Worm (Caenorhabditis elegans) whole organism, young adult: ENCODE measurements around the gene ZK402.2.

Experiments
- B0035.1 ChIP-seq: sonication (generic microtip); optimal IDR thresholded peaks from 2 replicates; lab custom pipeline; 2016; ENCODE audit warnings: missing genetic modification characterization, mild to moderate bottlenecking, missing compliant biosample characterization, missing genotype, missing genetic modification reagents
- C06A6.2 ChIP-seq: fragments of 200-800 bp; sonication (Bioruptor generic); conservative IDR thresholded peaks from 2 replicates; pipeline ENCODE4 v1.3.6; 2022; ENCODE audit warnings: missing genetic modification characterization, missing compliant biosample characterization
- C17E4.6 ChIP-seq: fragments of 200-800 bp; sonication (Bioruptor generic); IDR thresholded peaks from 2 replicates; pipeline ENCODE4 v1.3.6; 2022; ENCODE audit warnings: missing genetic modification reagents, missing genetic modification characterization, missing compliant biosample characterization
- F23B12.7 ChIP-seq: sonication (generic microtip); optimal IDR thresholded peaks from 2 replicates; lab custom pipeline; 2017; ENCODE audit warnings: missing genetic modification characterization, mild to moderate bottlenecking, missing compliant biosample characterization, antibody characterized with exemption, moderate library complexity; ENCODE audit not compliant: insufficient read depth
- F49E8.2 ChIP-seq: sonication (generic microtip); optimal IDR thresholded peaks from 3 replicates; lab custom pipeline; 2017; ENCODE audit warnings: missing genetic modification characterization, mild to moderate bottlenecking, missing compliant biosample characterization, antibody characterized with exemption, moderate library complexity; ENCODE audit not compliant: insufficient read depth
- F52B5.7 ChIP-seq: sonication (generic microtip); optimal IDR thresholded peaks from 2 replicates; lab custom pipeline; 2016; ENCODE audit warnings: mild to moderate bottlenecking, missing genetic modification characterization, missing compliant biosample characterization
- F55B11.4 ChIP-seq: sonication (generic microtip); optimal IDR thresholded peaks from 2 replicates; lab custom pipeline; 2016; ENCODE audit warnings: missing compliant biosample characterization, missing genetic modification characterization, borderline replicate concordance; ENCODE audit not compliant: insufficient read depth
- F57C9.4 ChIP-seq: sonication (generic microtip); optimal IDR thresholded peaks from 2 replicates; lab custom pipeline; 2017; ENCODE audit warnings: mild to moderate bottlenecking, missing genetic modification characterization, missing compliant biosample characterization
- Y56A3A.18 ChIP-seq: fragments of 200-800 bp; sonication (Bioruptor generic); IDR thresholded peaks from 2 replicates; pipeline ENCODE4 v1.3.6; 2022; ENCODE audit warnings: missing genetic modification reagents, missing genetic modification characterization, missing compliant biosample characterization
- Y67H2A.10 ChIP-seq: fragments of 200-800 bp; sonication (Bioruptor generic); conservative IDR thresholded peaks from 2 replicates; pipeline ENCODE4 v1.3.6; 2022; ENCODE audit warnings: missing genetic modification reagents, missing genetic modification characterization, missing compliant biosample characterization
- ZK185.1 ChIP-seq: sonication (generic microtip); optimal IDR thresholded peaks from 2 replicates; lab custom pipeline; 2016; ENCODE audit warnings: mild to moderate bottlenecking, missing genetic modification characterization, missing compliant biosample characterization; ENCODE audit not compliant: poor library complexity, severe bottlenecking
- akir-1 ChIP-seq: fragments of 200-800 bp; sonication (Bioruptor generic); optimal IDR thresholded peaks from 2 replicates; lab custom pipeline; 2018; ENCODE audit warnings: mild to moderate bottlenecking, missing genetic modification characterization, moderate library complexity, missing compliant biosample characterization
- aptf-3 ChIP-seq: fragments of 200-800 bp; sonication (Bioruptor generic); IDR thresholded peaks from 2 replicates; pipeline ENCODE4 v1.3.6; 2022; ENCODE audit warnings: missing genetic modification characterization, missing compliant biosample characterization
- atf-7 ChIP-seq: sonication (generic microtip); optimal IDR thresholded peaks from 2 replicates; lab custom pipeline; 2017; ENCODE audit warnings: mild to moderate bottlenecking, missing genetic modification characterization, missing compliant biosample characterization
- attf-5 ChIP-seq: fragments of 200-800 bp; sonication (Bioruptor generic); optimal IDR thresholded peaks from 2 replicates; lab custom pipeline; 2018; ENCODE audit warnings: mild to moderate bottlenecking, missing genetic modification characterization, missing compliant biosample characterization
- cebp-1 ChIP-seq, 2 experiments: fragments of 200-800 bp in 1 of 2; sonication (Bioruptor generic) in 1 of 2; sonication (generic microtip) in 1 of 2; IDR thresholded peaks in 1 of 2; optimal IDR thresholded peaks in 1 of 2; 2 replicates each; pipeline versions ENCODE4 v1.3.6 to Lab custom; 2017 to 2022; ENCODE audit warnings: missing compliant biosample characterization in 2 of 2, missing genetic modification characterization in 2 of 2, mild to moderate bottlenecking in 1 of 2, missing genetic modification reagents in 1 of 2, moderate library complexity in 1 of 2
- cebp-2 ChIP-seq: fragments of 200-800 bp; sonication (Bioruptor generic); IDR thresholded peaks from 2 replicates; pipeline ENCODE4 v1.3.6; 2022; ENCODE audit warnings: missing genetic modification characterization, missing compliant biosample characterization
- ceh-79 ChIP-seq: sonication (generic microtip); optimal IDR thresholded peaks from 2 replicates; lab custom pipeline; 2017; ENCODE audit warnings: mild to moderate bottlenecking, missing genetic modification characterization, missing compliant biosample characterization
- chd-7 ChIP-seq: sonication (generic microtip); optimal IDR thresholded peaks from 2 replicates; lab custom pipeline; 2016; ENCODE audit warnings: mild to moderate bottlenecking, missing genetic modification characterization, moderate library complexity, missing compliant biosample characterization
- die-1 ChIP-seq: sonication (generic microtip); optimal IDR thresholded peaks from 2 replicates; lab custom pipeline; 2016; ENCODE audit warnings: missing genotype, mild to moderate bottlenecking, missing genetic modification characterization, missing compliant biosample characterization
- dpff-1 ChIP-seq: sonication (generic microtip); optimal IDR thresholded peaks from 2 replicates; lab custom pipeline; 2017; ENCODE audit warnings: mild to moderate bottlenecking, missing genetic modification characterization, missing compliant biosample characterization
- efl-1 ChIP-seq: fragments of 150-350 bp; optimal IDR thresholded peaks from 2 replicates; lab custom pipeline; 2014; ENCODE audit warnings: missing biosample characterization, missing genetic modification reagents, missing genetic modification characterization
- egl-18 ChIP-seq: fragments of 200-800 bp; sonication (Bioruptor generic); IDR thresholded peaks from 2 replicates; pipeline ENCODE4 v1.3.6; 2022; ENCODE audit warnings: missing genetic modification reagents, missing genetic modification characterization, missing compliant biosample characterization
- ekl-4 ChIP-seq: fragments of 200-800 bp; sonication (Bioruptor generic); IDR thresholded peaks from 2 replicates; pipeline ENCODE4 v1.3.6; 2022; ENCODE audit warnings: missing genetic modification reagents, missing genetic modification characterization, missing compliant biosample characterization
- hmg-1.2 ChIP-seq: fragments of 200-800 bp; sonication (Bioruptor generic); IDR thresholded peaks from 2 replicates; pipeline ENCODE4 v1.3.6; 2022; ENCODE audit warnings: missing genetic modification reagents, missing genetic modification characterization, missing compliant biosample characterization
- let-526 ChIP-seq: fragments of 200-800 bp; sonication (Bioruptor generic); IDR thresholded peaks from 2 replicates; pipeline ENCODE4 v1.3.6; 2022; ENCODE audit warnings: missing genetic modification reagents, missing genetic modification characterization, missing compliant biosample characterization
- lin-26 ChIP-seq: fragments of 200-800 bp; sonication (Bioruptor generic); IDR thresholded peaks from 2 replicates; pipeline ENCODE4 v1.3.6; 2022; ENCODE audit warnings: missing genetic modification reagents, missing genetic modification characterization, missing compliant biosample characterization
- lin-40 ChIP-seq: sonication (generic microtip); optimal IDR thresholded peaks from 2 replicates; lab custom pipeline; 2016; ENCODE audit warnings: missing genetic modification characterization, mild to moderate bottlenecking, missing compliant biosample characterization, missing genotype, missing genetic modification reagents
- lsy-27 ChIP-seq: sonication (generic microtip); optimal IDR thresholded peaks from 2 replicates; lab custom pipeline; 2017; ENCODE audit warnings: missing genetic modification characterization, mild to moderate bottlenecking, missing compliant biosample characterization, antibody characterized with exemption, missing genotype, borderline replicate concordance; ENCODE audit not compliant: insufficient read depth
- mcd-1 ChIP-seq: fragments of 200-800 bp; sonication (Bioruptor generic); IDR thresholded peaks from 2 replicates; pipeline ENCODE4 v1.3.6; 2022; ENCODE audit warnings: missing genetic modification reagents, missing genetic modification characterization, missing compliant biosample characterization
- mxl-1 ChIP-seq: sonication (generic microtip); optimal IDR thresholded peaks from 2 replicates; lab custom pipeline; 2016; ENCODE audit warnings: missing genetic modification characterization, missing compliant biosample characterization
- nfya-1 ChIP-seq: sonication (generic microtip); optimal IDR thresholded peaks from 2 replicates; lab custom pipeline; 2017; ENCODE audit warnings: antibody characterized with exemption, missing compliant biosample characterization, missing genetic modification characterization, borderline replicate concordance; ENCODE audit not compliant: insufficient read depth
- nfya-2 ChIP-seq: fragments of 200-800 bp; sonication (Bioruptor generic); IDR thresholded peaks from 2 replicates; pipeline ENCODE4 v1.3.6; 2022; ENCODE audit warnings: missing genetic modification reagents, missing genetic modification characterization, missing compliant biosample characterization
- nhr-27 ChIP-seq: fragments of 200-800 bp; sonication (Bioruptor generic); optimal IDR thresholded peaks from 2 replicates; lab custom pipeline; 2018; ENCODE audit warnings: mild to moderate bottlenecking, missing genetic modification characterization, moderate library complexity, missing compliant biosample characterization
- pbrm-1 ChIP-seq: fragments of 200-800 bp; sonication (Bioruptor generic); IDR thresholded peaks from 2 replicates; pipeline ENCODE4 v1.3.6; 2022; ENCODE audit warnings: missing genetic modification reagents, missing genetic modification characterization, missing compliant biosample characterization
- pha-4 ChIP-seq: fragments of 150-350 bp; sonication (generic microtip); optimal IDR thresholded peaks from 2 replicates; lab custom pipeline; 2014; ENCODE audit warnings: missing biosample characterization, missing genetic modification reagents, missing genetic modification characterization
- rpc-1 ChIP-seq, 2 experiments: fragments of 150-350 bp in 1 of 2; sonication (generic microtip) in 1 of 2; optimal IDR thresholded peaks; 2 replicates each; lab custom pipeline; 2014 to 2018; ENCODE audit warnings: missing biosample characterization in 1 of 2, missing genetic modification characterization in 1 of 2, missing genetic modification reagents in 1 of 2, missing genotype in 1 of 2
- sdz-38 ChIP-seq: sonication (generic microtip); optimal IDR thresholded peaks from 2 replicates; lab custom pipeline; 2016; ENCODE audit warnings: missing genotype, missing genetic modification characterization, missing compliant biosample characterization
- sea-2 ChIP-seq: fragments of 200-800 bp; sonication (Bioruptor generic); IDR thresholded peaks from 2 replicates; pipeline ENCODE4 v1.3.6; 2022; ENCODE audit warnings: missing genetic modification characterization, missing compliant biosample characterization
- snpc-1.1 ChIP-seq: sonication (generic microtip); optimal IDR thresholded peaks from 2 replicates; lab custom pipeline; 2017; ENCODE audit warnings: missing genetic modification characterization, mild to moderate bottlenecking, missing compliant biosample characterization, antibody characterized with exemption, moderate library complexity, missing genotype, missing genetic modification reagents; ENCODE audit not compliant: insufficient read depth
- snpc-1.3 ChIP-seq: sonication (generic microtip); optimal IDR thresholded peaks from 2 replicates; lab custom pipeline; 2017; ENCODE audit warnings: missing genetic modification characterization, mild to moderate bottlenecking, missing compliant biosample characterization, antibody characterized with exemption, moderate library complexity, missing genotype, missing genetic modification reagents; ENCODE audit not compliant: insufficient read depth
- tbx-9 ChIP-seq: sonication (generic microtip); optimal IDR thresholded peaks from 2 replicates; lab custom pipeline; 2016; ENCODE audit warnings: borderline replicate concordance, missing genetic modification characterization, inconsistent platforms, missing compliant biosample characterization
- zim-3 ChIP-seq: sonication (generic microtip); optimal IDR thresholded peaks from 2 replicates; lab custom pipeline; 2017; ENCODE audit warnings: mild to moderate bottlenecking, missing genetic modification characterization, moderate library complexity, missing compliant biosample characterization
- ztf-26 ChIP-seq: sonication (generic microtip); optimal IDR thresholded peaks from 2 replicates; lab custom pipeline; 2017; ENCODE audit warnings: missing genetic modification characterization, missing compliant biosample characterization
- ztf-28 ChIP-seq: fragments of 200-800 bp; sonication (Bioruptor generic); IDR thresholded peaks from 2 replicates; pipeline ENCODE4 v1.3.6; 2022; ENCODE audit warnings: missing genetic modification reagents, missing genetic modification characterization, missing compliant biosample characterization

Gene ZK402.2

DNA sequence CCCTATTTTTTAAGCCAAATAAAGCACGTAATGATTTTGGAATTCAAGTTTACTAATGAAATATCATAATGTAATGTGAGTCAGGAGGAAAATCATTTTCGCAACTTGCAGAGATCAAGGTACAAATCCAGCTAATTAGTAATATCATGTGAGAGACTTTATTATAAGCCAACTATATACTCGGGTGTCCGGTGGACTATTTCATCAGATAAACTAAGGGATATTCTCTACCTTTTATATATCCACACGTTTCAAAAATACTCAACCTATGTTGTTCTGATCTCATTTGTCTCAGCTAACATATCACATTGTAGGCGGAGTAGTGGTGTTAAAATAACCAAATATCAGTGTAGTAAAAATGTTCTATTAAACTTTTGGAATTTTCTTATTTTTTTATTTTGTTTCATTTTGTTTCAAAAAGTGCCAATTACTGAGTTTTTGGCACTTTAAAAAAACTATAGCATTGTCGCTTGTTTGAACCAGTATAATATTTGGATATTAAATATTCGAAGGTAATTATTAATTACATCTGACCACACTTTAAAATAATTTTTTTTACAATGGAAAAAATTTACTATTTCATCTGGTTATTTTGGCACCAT is 14.1 kb upstream of the ZK402.2 start:
- TF ChIP-seq lin-40 = peak; percentile 99
- no peak for TF ChIP-seq mxl-1
- no peak for TF ChIP-seq nfya-2
- peak; percentile 97 for TF ChIP-seq Y56A3A.18 (GFP tag; lab: Robert Waterston, UW)
- peak; percentile 64; the same call in 1 of the 2 replicates for TF ChIP-seq let-526
- peak; percentile 60 for TF ChIP-seq ekl-4 (GFP tag; lab: Robert Waterston, UW)
- no peak for TF ChIP-seq snpc-1.1 (tag; lab: Kevin White, UChicago)
- peak; percentile 67; the same call in 1 of the 2 replicates for TF ChIP-seq C17E4.6 (GFP tag; lab: Robert Waterston, UW)
- no peak for TF ChIP-seq rpc-1 (optimal IDR thresholded peaks at IDR 0.05; lab: Kevin White, UChicago)
- no peak for TF ChIP-seq rpc-1 (tag; optimal IDR thresholded peaks at IDR 0.05; lab: Kevin White, UChicago)
- TF ChIP-seq sea-2 (GFP tag; lab: Robert Waterston, UW) = no peak
- no peak for TF ChIP-seq efl-1 (GFP tag; lab: Kevin White, UChicago)
- no peak for TF ChIP-seq aptf-3 (GFP tag; lab: Robert Waterston, UW)
- TF ChIP-seq C06A6.2 (GFP tag; lab: Robert Waterston, UW) = peak; percentile 87
- TF ChIP-seq lin-26 = 0 out of 2 replicates have a peak, but pooled peaks have one; percentile 30
- TF ChIP-seq B0035.1 (tag; lab: Kevin White, UChicago) = peak; percentile 83
- TF ChIP-seq dpff-1 (tag; lab: Kevin White, UChicago) = no peak
- no peak for TF ChIP-seq tbx-9 (tag; lab: Kevin White, UChicago)
- peak; percentile 98 for TF ChIP-seq ZK185.1 (tag; lab: Kevin White, UChicago)
- no peak for TF ChIP-seq sdz-38 (tag; lab: Kevin White, UChicago)
- TF ChIP-seq mcd-1 (GFP tag; lab: Robert Waterston, UW) = peak; percentile 73; the same call in 1 of the 2 replicates
- no peak for TF ChIP-seq F49E8.2 (tag; lab: Kevin White, UChicago)
- TF ChIP-seq akir-1 (GFP tag; lab: Kevin White, UChicago) = peak; percentile 23
- TF ChIP-seq cebp-1 (GFP tag; IDR thresholded peaks at IDR 0.05; lab: Robert Waterston, UW) = no peak
- peak; percentile 93 for TF ChIP-seq cebp-1 (tag; optimal IDR thresholded peaks at IDR 0.05; lab: Kevin White, UChicago)
- TF ChIP-seq snpc-1.3 = no peak
- peak; percentile 86 for TF ChIP-seq F23B12.7 (tag; lab: Kevin White, UChicago)
- no peak for TF ChIP-seq F55B11.4 (tag; lab: Kevin White, UChicago)
- no peak for TF ChIP-seq die-1
- TF ChIP-seq attf-5 (GFP tag; lab: Kevin White, UChicago) = no peak
- peak; percentile 68; the same call in 1 of the 2 replicates for TF ChIP-seq egl-18 (GFP tag; lab: Robert Waterston, UW)
- TF ChIP-seq nhr-27 (tag; lab: Kevin White, UChicago) = no peak
- no peak for TF ChIP-seq F57C9.4 (tag; lab: Kevin White, UChicago)
- TF ChIP-seq ztf-26 (tag; lab: Kevin White, UChicago) = peak; percentile 98
- peak; percentile 77 for TF ChIP-seq hmg-1.2
- TF ChIP-seq Y67H2A.10 (GFP tag; lab: Robert Waterston, UW) = no peak
- no peak for TF ChIP-seq lsy-27
- peak; percentile 93 for TF ChIP-seq atf-7 (tag; lab: Kevin White, UChicago)
- peak; percentile 62 for TF ChIP-seq chd-7
- no peak for TF ChIP-seq zim-3 (tag; lab: Kevin White, UChicago)
- peak; percentile 47 for TF ChIP-seq F52B5.7 (tag; lab: Kevin White, UChicago)
- TF ChIP-seq cebp-2 (GFP tag; lab: Robert Waterston, UW) = peak; percentile 81
- peak; percentile 48 for TF ChIP-seq ceh-79 (tag; lab: Kevin White, UChicago)
- TF ChIP-seq pbrm-1 (GFP tag; lab: Robert Waterston, UW) = peak; percentile 84
- no peak for TF ChIP-seq pha-4 (tag; lab: Kevin White, UChicago)
- no peak for TF ChIP-seq ztf-28 (GFP tag; lab: Robert Waterston, UW)
- TF ChIP-seq nfya-1 = no peak
